Worm (Caenorhabditis elegans) whole organism, L1 larva: ENCODE results near the gene F58H1.7.

ENCODE experiments used
- ama-1 ChIP-seq: fragments of 150-350 bp; optimal IDR thresholded peaks from 2 replicates; lab custom pipeline; 2014
- efl-1 ChIP-seq, 4 experiments: fragments of 150-350 bp; optimal IDR thresholded peaks in 3 of 4; peaks in 1 of 4; 1 replicate in 1 of 4; 2 replicates in 3 of 4; lab custom pipeline; 2014; ENCODE audit warnings: missing biosample characterization in 2 of 4, missing genetic modification characterization in 2 of 4, missing genetic modification reagents in 2 of 4
- lin-13 ChIP-seq: fragments of 150-350 bp; optimal IDR thresholded peaks from 2 replicates; lab custom pipeline; 2014; ENCODE audit warnings: missing biosample characterization, missing genetic modification reagents, missing genetic modification characterization
- lin-39 ChIP-seq: fragments of 150-350 bp; optimal IDR thresholded peaks from 2 replicates; lab custom pipeline; 2014; ENCODE audit warnings: missing biosample characterization, missing genetic modification reagents, missing genetic modification characterization
- mdl-1 ChIP-seq, 2 experiments: fragments of 150-350 bp; optimal IDR thresholded peaks; 2 replicates each; lab custom pipeline; 2014 to 2017; ENCODE audit warnings: missing biosample characterization in 2 of 2, missing genetic modification characterization in 2 of 2, inconsistent platforms in 1 of 2
- snpc-4 ChIP-seq: fragments of 150-350 bp; optimal IDR thresholded peaks from 2 replicates; lab custom pipeline; 2014; ENCODE audit warnings: missing biosample characterization, missing genetic modification characterization
- ztf-4 ChIP-seq: fragments of 150-350 bp; optimal IDR thresholded peaks from 2 replicates; lab custom pipeline; 2014; ENCODE audit warnings: missing biosample characterization, missing genetic modification characterization

ce11 chrV:11958343-11959291, 6.0 kb downstream of the F58H1.7 start, which contains the start of gene F58H1.5:
- no peak for TF ChIP-seq ztf-4 (tag; lab: Kevin White, UChicago)
- no peak for TF ChIP-seq lin-39 (tag; lab: Kevin White, UChicago)
- no peak for TF ChIP-seq lin-13
- no peak for TF ChIP-seq mdl-1 (tag; optimal IDR thresholded peaks at IDR 0.05; lab: Kevin White, UChicago)
- no peak for TF ChIP-seq efl-1 (optimal IDR thresholded peaks at IDR 0.05; lab: Kevin White, UChicago)
- peak in 1 of 2 experiments; percentile 82 for TF ChIP-seq efl-1 (GFP tag; optimal IDR thresholded peaks at IDR 0.05 in 1 of 2; lab: Kevin White, UChicago)
- no peak for TF ChIP-seq snpc-4 (tag; lab: Kevin White, UChicago)
- TF ChIP-seq ama-1 (lab: Kevin White, UChicago): no peak
